Fruit fly (Drosophila melanogaster): Measurements from ENCODE around the gene CG31371.

The CG31371 gene

DNA sequence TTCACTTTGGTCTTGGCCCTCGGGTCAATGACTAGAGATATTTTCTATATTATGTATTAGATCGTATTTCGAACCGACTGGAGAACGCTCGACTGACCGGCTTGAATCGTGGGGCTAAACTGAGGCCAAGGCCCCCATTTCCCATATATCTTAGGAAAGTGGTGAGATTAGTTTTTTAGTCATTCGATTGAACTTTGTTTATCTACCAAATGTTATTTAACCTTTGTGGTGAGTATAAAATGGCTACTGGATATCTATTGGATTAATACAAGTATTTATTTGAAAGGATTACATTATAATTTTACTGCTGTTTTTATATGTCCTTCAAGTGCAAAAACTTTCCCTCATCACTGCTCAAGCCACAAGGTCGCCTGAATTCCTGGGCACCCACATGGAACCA lies at the start of gene CG31371:
TSS of gene CG31371 (minus strand) at position 101 of the 400 bp plus-strand sequence.
- TF ChIP-seq jim (GFP tag; optimal IDR thresholded peaks at IDR 0.05) (no peak), Abd-B (GFP tag; optimal IDR thresholded peaks at IDR 0.05) (no peak), HLH106 (tag; optimal IDR thresholded peaks at IDR 0.05) (no peak), tai (GFP tag; optimal IDR thresholded peaks at IDR 0.05) (no peak), foxo (GFP tag; optimal IDR thresholded peaks at IDR 0.05) (no peak), lola (GFP tag; optimal IDR thresholded peaks at IDR 0.05) (no peak), Mio (GFP tag; optimal IDR thresholded peaks at IDR 0.05) (no peak)

DNA sequence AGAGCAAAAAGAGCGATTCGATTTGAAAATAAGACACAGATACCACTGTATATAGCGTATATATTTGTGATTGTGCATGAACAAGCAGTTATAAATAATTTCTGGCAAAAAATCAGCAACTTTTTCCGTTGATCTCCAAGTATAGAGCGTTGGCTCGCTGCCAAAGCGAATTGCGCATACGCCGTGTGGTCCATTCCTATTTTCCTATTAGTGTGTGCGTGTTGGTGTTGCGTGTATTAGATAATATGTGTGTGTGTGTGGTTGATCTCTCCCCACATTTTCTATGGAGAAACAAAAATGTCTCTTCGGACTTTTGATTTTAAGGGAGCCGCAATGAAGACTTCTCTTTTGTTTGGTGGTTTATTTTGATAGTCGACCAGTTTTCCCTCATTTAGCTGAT lies 49.2 kb upstream of the CG31371 start:
- no peak for TF ChIP-seq CrebA (GFP tag; optimal IDR thresholded peaks at IDR 0.05; ENCODE audit: borderline replicate concordance)
- TF ChIP-seq woc (GFP tag; optimal IDR thresholded peaks at IDR 0.05) = no peak
- no peak for TF ChIP-seq dl (GFP tag; optimal IDR thresholded peaks at IDR 0.05; ENCODE audit: insufficient read depth in 1 of 2, partially characterized antibody in 2 of 2)
- no peak for TF ChIP-seq CG32264 (GFP tag; optimal IDR thresholded peaks at IDR 0.05)
- no peak for TF ChIP-seq Jra (GFP tag; optimal IDR thresholded peaks at IDR 0.05)

DNA sequence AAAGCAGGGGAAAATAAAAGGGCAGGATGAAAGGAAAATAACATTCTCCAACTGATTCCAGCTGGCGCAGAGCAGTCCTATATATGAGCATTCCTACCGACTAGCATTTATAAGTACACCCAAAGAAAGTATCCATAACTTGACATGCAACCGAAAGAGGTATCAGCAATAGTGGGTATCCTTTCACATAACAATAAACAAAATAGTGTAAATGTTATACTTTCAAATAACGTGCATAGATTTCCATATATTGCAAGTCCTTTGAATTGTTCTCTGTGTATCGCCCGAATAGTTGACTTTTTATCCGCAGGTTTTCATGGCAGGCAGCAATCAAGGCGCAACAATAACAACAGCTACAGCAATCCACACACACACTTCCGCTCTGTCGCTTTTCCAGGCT lies 46.7 kb upstream of the CG31371 start:
- TF ChIP-seq rgr (GFP tag; optimal IDR thresholded peaks at IDR 0.05) = no peak
- no peak for TF ChIP-seq sv (GFP tag; optimal IDR thresholded peaks at IDR 0.05)
- TF ChIP-seq brk (GFP tag; optimal IDR thresholded peaks at IDR 0.05) = no peak
- no peak for TF ChIP-seq sage (GFP tag; optimal IDR thresholded peaks at IDR 0.05)
- no peak for TF ChIP-seq Rel (GFP tag; optimal IDR thresholded peaks at IDR 0.05)
- TF ChIP-seq Rel (tag; optimal IDR thresholded peaks at IDR 0.05) = no peak
- TF ChIP-seq Hr83 (GFP tag; optimal IDR thresholded peaks at IDR 0.05; ENCODE audit: poor library complexity, severe bottlenecking) = no peak
- no peak for TF ChIP-seq dmrt93B (GFP tag; optimal IDR thresholded peaks at IDR 0.05)
- TF ChIP-seq dl (GFP tag; optimal IDR thresholded peaks at IDR 0.05; ENCODE audit: insufficient read depth in 1 of 2, partially characterized antibody in 2 of 2) = no peak
- TF ChIP-seq CG9705 (GFP tag; optimal IDR thresholded peaks at IDR 0.05) = no peak
- TF ChIP-seq lola (GFP tag; optimal IDR thresholded peaks at IDR 0.05) = no peak
- TF ChIP-seq GATAd (GFP tag; optimal IDR thresholded peaks at IDR 0.05) = no peak
- no peak for TF ChIP-seq psq (GFP tag; optimal IDR thresholded peaks at IDR 0.05)
- TF ChIP-seq usp (GFP tag; optimal IDR thresholded peaks at IDR 0.05) = no peak
- TF ChIP-seq ey (GFP tag; optimal IDR thresholded peaks at IDR 0.05) = no peak
- no peak for TF ChIP-seq Vsx2 (GFP tag; optimal IDR thresholded peaks at IDR 0.05; ENCODE audit: partially characterized antibody)
- TF ChIP-seq br (GFP tag; optimal IDR thresholded peaks at IDR 0.05) = no peak
- TF ChIP-seq HLH106 (tag; optimal IDR thresholded peaks at IDR 0.05) = no peak
- TF ChIP-seq pan (optimal IDR thresholded peaks at IDR 0.05) = no peak

DNA sequence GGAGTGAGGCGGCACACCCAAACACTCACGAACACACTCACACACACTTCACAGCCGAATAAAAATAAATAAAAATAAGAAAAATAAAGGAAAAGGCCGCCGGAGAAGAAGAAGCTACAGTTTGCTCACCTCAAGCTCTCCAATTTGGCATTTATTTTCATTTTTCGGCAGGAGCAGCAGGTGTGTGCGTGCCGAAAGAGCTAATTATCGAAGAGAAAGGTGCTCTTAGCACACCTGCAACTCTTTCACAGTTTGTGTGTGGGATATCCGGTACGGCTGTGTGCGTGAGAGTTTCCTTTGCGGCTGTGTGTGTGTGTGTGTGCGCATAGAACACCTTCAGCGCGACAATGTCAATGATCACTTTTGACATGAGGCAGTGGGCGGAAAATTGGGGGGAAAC lies 41.7 kb upstream of the CG31371 start:
- no peak for TF ChIP-seq lola (GFP tag; optimal IDR thresholded peaks at IDR 0.05)
- TF ChIP-seq GATAd (GFP tag; optimal IDR thresholded peaks at IDR 0.05) = no peak
- TF ChIP-seq CrebA (GFP tag; optimal IDR thresholded peaks at IDR 0.05; ENCODE audit: borderline replicate concordance) = no peak
- no peak for TF ChIP-seq tai (GFP tag; optimal IDR thresholded peaks at IDR 0.05)
- TF ChIP-seq Mio (GFP tag; optimal IDR thresholded peaks at IDR 0.05) = no peak
- no peak for TF ChIP-seq br (GFP tag; optimal IDR thresholded peaks at IDR 0.05)
- no peak for TF ChIP-seq brk (GFP tag; optimal IDR thresholded peaks at IDR 0.05)
- TF ChIP-seq Vsx2 (GFP tag; optimal IDR thresholded peaks at IDR 0.05; ENCODE audit: partially characterized antibody) = no peak
- no peak for TF ChIP-seq Abd-B (GFP tag; optimal IDR thresholded peaks at IDR 0.05)
- TF ChIP-seq jim (GFP tag; optimal IDR thresholded peaks at IDR 0.05) = no peak
- no peak for TF ChIP-seq Hnf4 (GFP tag; optimal IDR thresholded peaks at IDR 0.05)
- no peak for TF ChIP-seq CG32264 (GFP tag; optimal IDR thresholded peaks at IDR 0.05)
- no peak for TF ChIP-seq Hr83 (GFP tag; optimal IDR thresholded peaks at IDR 0.05; ENCODE audit: poor library complexity, severe bottlenecking)

DNA sequence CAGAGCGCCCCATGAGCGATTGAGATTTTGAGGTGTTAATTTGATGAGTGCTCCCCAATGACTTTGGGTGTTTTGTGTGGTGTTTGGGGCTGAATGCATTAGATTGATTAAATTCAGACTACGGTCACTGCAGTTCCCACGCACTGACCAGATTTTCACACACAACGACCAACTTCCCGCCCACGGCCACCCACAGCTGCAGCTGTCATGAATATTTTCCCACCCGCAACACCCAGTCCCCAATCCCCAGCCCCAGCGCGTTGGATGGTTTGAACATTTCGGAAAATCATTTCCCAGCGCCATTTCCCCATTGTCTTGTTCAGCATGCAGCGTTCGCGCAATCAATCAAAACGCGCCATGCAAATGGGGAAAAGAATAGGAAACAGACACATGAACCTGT lies 38.2 kb upstream of the CG31371 start:
- TF ChIP-seq Myc (optimal IDR thresholded peaks at IDR 0.05) (no peak), CG32264 (GFP tag; optimal IDR thresholded peaks at IDR 0.05) (no peak), Dif (GFP tag; optimal IDR thresholded peaks at IDR 0.05; ENCODE audit: partially characterized antibody) (no peak), tai (GFP tag; optimal IDR thresholded peaks at IDR 0.05) (no peak), lola (GFP tag; optimal IDR thresholded peaks at IDR 0.05) (no peak), usp (GFP tag; optimal IDR thresholded peaks at IDR 0.05) (no peak)
